Fruit fly (Drosophila melanogaster) Kc167 (cell line): ENCODE results near the gene robl37BC.

Experiments used
- insv ChIP-seq: fragments of >200 bp; optimal IDR thresholded peaks from 3 replicates; lab custom pipeline; 2018; ENCODE audit warnings: missing external identifiers
- ttk ChIP-seq: sonication (Bioruptor generic); optimal IDR thresholded peaks from 2 replicates; lab custom pipeline; 2017; ENCODE audit warnings: missing external identifiers

DNA sequence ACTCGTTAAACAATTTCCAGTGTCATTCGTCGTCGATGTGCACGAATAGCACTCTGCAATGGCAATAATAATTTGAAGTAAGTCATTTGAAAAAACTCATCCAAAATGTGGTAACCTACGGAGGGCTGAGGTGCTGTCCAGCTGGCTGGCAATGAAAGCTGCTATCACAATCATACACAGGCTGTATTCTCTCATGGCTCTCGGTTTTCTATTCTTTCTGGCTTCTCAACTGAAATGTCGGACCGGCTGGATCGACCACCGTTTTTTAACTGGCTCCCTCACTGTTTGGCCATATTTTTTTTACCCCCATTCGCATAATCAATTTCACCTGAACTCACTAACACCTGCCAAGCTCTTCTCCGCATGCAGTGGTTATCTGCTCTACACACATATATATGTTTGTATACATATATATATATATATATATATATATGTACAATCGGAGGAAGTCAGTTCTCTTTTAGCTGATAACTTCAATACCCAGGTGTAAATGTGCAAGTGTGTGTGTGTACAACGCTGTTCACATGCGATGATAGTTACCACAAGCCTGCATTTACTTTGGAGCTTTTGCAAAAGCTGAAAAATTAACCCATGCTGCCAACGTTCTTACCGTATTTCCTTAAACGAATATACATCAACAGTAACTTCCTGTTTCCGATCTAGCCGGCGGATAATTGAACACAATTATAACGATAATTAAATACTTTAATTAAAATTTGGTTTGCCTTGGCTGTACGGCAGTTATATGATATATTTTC is 14.8 kb upstream of the robl37BC start, which contains the start of gene CG10650:
- TF ChIP-seq insv (lab: Kevin White, UChicago) = no peak
- TF ChIP-seq ttk (lab: Kevin White, UChicago) = no peak
